Worm (Caenorhabditis elegans) whole organism, young adult: Measurements from ENCODE around the gene drap-1.

Experiments used
- B0261.1 ChIP-seq: sonication (generic microtip); optimal IDR thresholded peaks from 2 replicates; lab custom pipeline; 2016; ENCODE audit warnings: mild to moderate bottlenecking, missing genetic modification characterization, moderate library complexity, missing compliant biosample characterization
- C17E4.6 ChIP-seq: fragments of 200-800 bp; sonication (Bioruptor generic); IDR thresholded peaks from 2 replicates; pipeline ENCODE4 v1.3.6; 2022; ENCODE audit warnings: missing genetic modification reagents, missing genetic modification characterization, missing compliant biosample characterization
- D2030.7 ChIP-seq: fragments of 200-800 bp; sonication (Bioruptor generic); IDR thresholded peaks from 2 replicates; pipeline ENCODE4 v1.3.6; 2022; ENCODE audit warnings: missing genetic modification reagents, missing genetic modification characterization, missing compliant biosample characterization
- F33H1.4 ChIP-seq: fragments of 200-800 bp; sonication (Bioruptor generic); IDR thresholded peaks from 2 replicates; pipeline ENCODE4 v1.3.6; 2022; ENCODE audit warnings: missing genetic modification reagents, missing genetic modification characterization, missing compliant biosample characterization
- K11D2.4 ChIP-seq: fragments of 200-800 bp; sonication (Bioruptor generic); IDR thresholded peaks from 2 replicates; pipeline ENCODE4 v1.3.6; 2022; ENCODE audit warnings: missing genetic modification reagents, missing genetic modification characterization, missing compliant biosample characterization
- K12H6.12 ChIP-seq: fragments of 200-800 bp; sonication (Bioruptor generic); optimal IDR thresholded peaks from 2 replicates; lab custom pipeline; 2018; ENCODE audit warnings: mild to moderate bottlenecking, missing genetic modification characterization, missing compliant biosample characterization
- T07F8.4 ChIP-seq: sonication (generic microtip); optimal IDR thresholded peaks from 2 replicates; lab custom pipeline; 2016; ENCODE audit warnings: mild to moderate bottlenecking, missing genetic modification characterization, moderate library complexity, missing compliant biosample characterization
- T26A5.8 ChIP-seq: sonication (generic microtip); optimal IDR thresholded peaks from 2 replicates; lab custom pipeline; 2016; ENCODE audit warnings: missing genetic modification characterization, missing compliant biosample characterization
- Y53F4B.3 ChIP-seq: fragments of 200-800 bp; sonication (Bioruptor generic); IDR thresholded peaks from 2 replicates; pipeline ENCODE4 v1.3.6; 2022; ENCODE audit warnings: missing genetic modification reagents, missing genetic modification characterization, missing compliant biosample characterization
- Y67H2A.10 ChIP-seq: fragments of 200-800 bp; sonication (Bioruptor generic); conservative IDR thresholded peaks from 2 replicates; pipeline ENCODE4 v1.3.6; 2022; ENCODE audit warnings: missing genetic modification reagents, missing genetic modification characterization, missing compliant biosample characterization
- Y95B8A.8 ChIP-seq: fragments of 200-800 bp; sonication (Bioruptor generic); IDR thresholded peaks from 2 replicates; pipeline ENCODE4 v1.3.6; 2022; ENCODE audit warnings: missing genetic modification reagents, missing genetic modification characterization, missing compliant biosample characterization
- akir-1 ChIP-seq: fragments of 200-800 bp; sonication (Bioruptor generic); optimal IDR thresholded peaks from 2 replicates; lab custom pipeline; 2018; ENCODE audit warnings: mild to moderate bottlenecking, missing genetic modification characterization, moderate library complexity, missing compliant biosample characterization
- cebp-2 ChIP-seq: fragments of 200-800 bp; sonication (Bioruptor generic); IDR thresholded peaks from 2 replicates; pipeline ENCODE4 v1.3.6; 2022; ENCODE audit warnings: missing genetic modification characterization, missing compliant biosample characterization
- ceh-27 ChIP-seq: fragments of 200-800 bp; sonication (Bioruptor generic); optimal IDR thresholded peaks from 2 replicates; lab custom pipeline; 2018; ENCODE audit warnings: mild to moderate bottlenecking, missing genetic modification characterization, moderate library complexity, missing compliant biosample characterization
- ceh-58 ChIP-seq: fragments of 200-800 bp; sonication (Bioruptor generic); IDR thresholded peaks from 2 replicates; pipeline ENCODE4 v1.3.6; 2022; ENCODE audit warnings: missing genetic modification characterization, missing compliant biosample characterization
- ceh-91 ChIP-seq: fragments of 200-800 bp; sonication (Bioruptor generic); IDR thresholded peaks from 2 replicates; pipeline ENCODE4 v1.3.6; 2022; ENCODE audit warnings: missing genetic modification reagents, missing genetic modification characterization, missing compliant biosample characterization
- chd-7 ChIP-seq: sonication (generic microtip); optimal IDR thresholded peaks from 2 replicates; lab custom pipeline; 2016; ENCODE audit warnings: mild to moderate bottlenecking, missing genetic modification characterization, moderate library complexity, missing compliant biosample characterization
- dox-1 ChIP-seq: fragments of 200-800 bp; sonication (Bioruptor generic); IDR thresholded peaks from 2 replicates; pipeline ENCODE4 v1.3.6; 2022; ENCODE audit warnings: missing genetic modification reagents, missing genetic modification characterization, missing compliant biosample characterization
- egrh-3 ChIP-seq: fragments of 200-800 bp; sonication (Bioruptor generic); IDR thresholded peaks from 2 replicates; pipeline ENCODE4 v1.3.6; 2022; ENCODE audit warnings: missing genetic modification reagents, missing genetic modification characterization, missing compliant biosample characterization
- gei-17 ChIP-seq: fragments of 200-800 bp; sonication (Bioruptor generic); optimal IDR thresholded peaks from 2 replicates; lab custom pipeline; 2018; ENCODE audit warnings: mild to moderate bottlenecking, missing genetic modification characterization, missing compliant biosample characterization
- hmg-20 ChIP-seq: fragments of 200-800 bp; sonication (Bioruptor generic); IDR thresholded peaks from 2 replicates; pipeline ENCODE4 v1.3.6; 2022; ENCODE audit warnings: missing genetic modification reagents, missing genetic modification characterization, missing compliant biosample characterization
- hrde-1 ChIP-seq: sonication (generic microtip); optimal IDR thresholded peaks from 2 replicates; lab custom pipeline; 2016; ENCODE audit warnings: missing genetic modification characterization, mild to moderate bottlenecking, missing compliant biosample characterization, moderate library complexity, missing genotype, missing genetic modification reagents, borderline replicate concordance
- hsf-1 ChIP-seq: fragments of 200-800 bp; sonication (Bioruptor generic); IDR thresholded peaks from 2 replicates; pipeline ENCODE4 v1.3.6; 2022; ENCODE audit warnings: missing genetic modification reagents, missing genetic modification characterization, missing compliant biosample characterization
- let-607 ChIP-seq, 2 experiments: fragments of 200-800 bp in 1 of 2; sonication (Bioruptor generic) in 1 of 2; sonication (generic microtip) in 1 of 2; optimal IDR thresholded peaks; 2 replicates each; lab custom pipeline; 2016 to 2018; ENCODE audit warnings: mild to moderate bottlenecking in 2 of 2, missing compliant biosample characterization in 2 of 2, missing genetic modification characterization in 2 of 2, moderate library complexity in 2 of 2, missing genotype in 1 of 2
- lin-40 ChIP-seq: sonication (generic microtip); optimal IDR thresholded peaks from 2 replicates; lab custom pipeline; 2016; ENCODE audit warnings: missing genetic modification characterization, mild to moderate bottlenecking, missing compliant biosample characterization, missing genotype, missing genetic modification reagents
- lin-54 ChIP-seq: fragments of 200-800 bp; sonication (Bioruptor generic); optimal IDR thresholded peaks from 2 replicates; lab custom pipeline; 2018; ENCODE audit warnings: mild to moderate bottlenecking, missing genetic modification characterization, missing compliant biosample characterization
- lir-1 ChIP-seq: fragments of 200-800 bp; sonication (Bioruptor generic); conservative IDR thresholded peaks from 2 replicates; pipeline ENCODE4 v1.3.6; 2022; ENCODE audit warnings: missing genetic modification reagents, missing genetic modification characterization, missing compliant biosample characterization
- lsl-1 ChIP-seq: fragments of 200-800 bp; sonication (Bioruptor generic); optimal IDR thresholded peaks from 2 replicates; lab custom pipeline; 2018; ENCODE audit warnings: mild to moderate bottlenecking, missing genetic modification characterization, moderate library complexity, missing compliant biosample characterization
- madf-6 ChIP-seq: fragments of 200-800 bp; sonication (Bioruptor generic); IDR thresholded peaks from 2 replicates; pipeline ENCODE4 v1.3.6; 2022; ENCODE audit warnings: missing genetic modification reagents, missing genetic modification characterization, missing compliant biosample characterization
- madf-8 ChIP-seq: fragments of 200-800 bp; sonication (Bioruptor generic); conservative IDR thresholded peaks from 2 replicates; pipeline ENCODE4 v1.3.6; 2022; ENCODE audit warnings: missing genetic modification reagents, missing genetic modification characterization, missing compliant biosample characterization
- mcd-1 ChIP-seq: fragments of 200-800 bp; sonication (Bioruptor generic); IDR thresholded peaks from 2 replicates; pipeline ENCODE4 v1.3.6; 2022; ENCODE audit warnings: missing genetic modification reagents, missing genetic modification characterization, missing compliant biosample characterization
- mes-4 ChIP-seq: sonication (generic microtip); optimal IDR thresholded peaks from 2 replicates; lab custom pipeline; 2016; ENCODE audit warnings: missing genotype, missing genetic modification characterization, missing compliant biosample characterization
- mxl-1 ChIP-seq: sonication (generic microtip); optimal IDR thresholded peaks from 2 replicates; lab custom pipeline; 2016; ENCODE audit warnings: missing genetic modification characterization, missing compliant biosample characterization
- nhr-120 ChIP-seq: fragments of 200-800 bp; sonication (Bioruptor generic); IDR thresholded peaks from 2 replicates; pipeline ENCODE4 v1.3.6; 2022; ENCODE audit warnings: missing genetic modification characterization, missing compliant biosample characterization
- nhr-179 ChIP-seq: sonication (generic microtip); optimal IDR thresholded peaks from 2 replicates; lab custom pipeline; 2016; ENCODE audit warnings: mild to moderate bottlenecking, missing genetic modification characterization, missing compliant biosample characterization
- nhr-90 ChIP-seq: sonication (generic microtip); optimal IDR thresholded peaks from 2 replicates; lab custom pipeline; 2016; ENCODE audit warnings: missing genotype, mild to moderate bottlenecking, missing genetic modification characterization, missing compliant biosample characterization
- pbrm-1 ChIP-seq: fragments of 200-800 bp; sonication (Bioruptor generic); IDR thresholded peaks from 2 replicates; pipeline ENCODE4 v1.3.6; 2022; ENCODE audit warnings: missing genetic modification reagents, missing genetic modification characterization, missing compliant biosample characterization
- rcor-1 ChIP-seq: fragments of 200-800 bp; sonication (Bioruptor generic); IDR thresholded peaks from 2 replicates; pipeline ENCODE4 v1.3.6; 2022; ENCODE audit warnings: missing genetic modification reagents, missing genetic modification characterization, missing compliant biosample characterization
- repo-1 ChIP-seq: sonication (generic microtip); optimal IDR thresholded peaks from 2 replicates; lab custom pipeline; 2017; ENCODE audit warnings: mild to moderate bottlenecking, missing genetic modification characterization, missing compliant biosample characterization
- tbp1 ChIP-seq: fragments of 200-800 bp; sonication (Bioruptor generic); optimal IDR thresholded peaks from 2 replicates; lab custom pipeline; 2018; ENCODE audit warnings: mild to moderate bottlenecking, missing genetic modification characterization, missing compliant biosample characterization
- zfh-2 ChIP-seq: fragments of 200-800 bp; sonication (Bioruptor generic); conservative IDR thresholded peaks from 2 replicates; pipeline ENCODE4 v1.3.6; 2022; ENCODE audit warnings: missing genetic modification reagents, missing genetic modification characterization, missing compliant biosample characterization
- ztf-18 ChIP-seq: sonication (generic microtip); optimal IDR thresholded peaks from 2 replicates; lab custom pipeline; 2016; ENCODE audit warnings: missing genotype, mild to moderate bottlenecking, missing genetic modification characterization, missing compliant biosample characterization
- ztf-6 ChIP-seq: fragments of 200-800 bp; sonication (Bioruptor generic); IDR thresholded peaks from 2 replicates; pipeline ENCODE4 v1.3.6; 2022; ENCODE audit warnings: missing genetic modification reagents, missing genetic modification characterization, missing compliant biosample characterization

drap-1 gene

ce11 chrV:9729462-9730162 lies at the start of gene drap-1, which contains the start of gene aagr-3 (continued):
- TF ChIP-seq mxl-1 (tag; lab: Kevin White, UChicago) (no peak), mes-4 (tag; lab: Kevin White, UChicago) (no peak), C17E4.6 (GFP tag; lab: Robert Waterston, UW) (no peak), nhr-120 (GFP tag; lab: Robert Waterston, UW) (no peak), dox-1 (GFP tag; lab: Robert Waterston, UW) (peak; percentile 14; the same call in 1 of the 2 replicates), ztf-18 (tag; lab: Kevin White, UChicago) (no peak), egrh-3 (GFP tag; lab: Robert Waterston, UW) (no peak), K12H6.12 (no peak), madf-8 (GFP tag; lab: Robert Waterston, UW) (no peak), gei-17 (GFP tag; lab: Kevin White, UChicago) (no peak), hmg-20 (GFP tag; lab: Robert Waterston, UW) (no peak), B0261.1 (tag; lab: Kevin White, UChicago) (no peak), chd-7 (tag; lab: Kevin White, UChicago) (no peak), Y67H2A.10 (no peak), hrde-1 (no peak), mcd-1 (GFP tag; lab: Robert Waterston, UW) (peak; percentile 62), lin-40 (tag; lab: Kevin White, UChicago) (peak; percentile 11), zfh-2 (GFP tag; lab: Robert Waterston, UW) (no peak), ceh-91 (GFP tag; lab: Robert Waterston, UW) (0 out of 2 replicates have a peak, but pooled peaks have one; percentile 27), rcor-1 (GFP tag; lab: Robert Waterston, UW) (no peak), lir-1 (no peak), nhr-90 (tag; lab: Kevin White, UChicago) (no peak), ztf-6 (no peak), lsl-1 (GFP tag; lab: Kevin White, UChicago) (peak; percentile 60), nhr-179 (no peak), ceh-58 (GFP tag; lab: Robert Waterston, UW) (no peak), T07F8.4 (tag; lab: Kevin White, UChicago) (no peak), D2030.7 (GFP tag; lab: Robert Waterston, UW) (0 out of 2 replicates have a peak, but pooled peaks have one; percentile 17)

ce11 chrV:9680260-9680659 lies 49.6 kb upstream of the drap-1 start:
- TF ChIP-seq F33H1.4 (GFP tag; lab: Robert Waterston, UW) (no peak), akir-1 (GFP tag; lab: Kevin White, UChicago) (no peak), madf-6 (GFP tag; lab: Robert Waterston, UW) (no peak), nhr-179 (no peak), pbrm-1 (no peak)
- TF ChIP-seq, all 124 proteins: peak for 0

ce11 chrV:9685559-9685958 lies 44.3 kb upstream of the drap-1 start, which contains the start of gene ZK287.4:
Gene ZK287.4 (minus strand): TSS chrV:9685659.
- TF ChIP-seq K12H6.12 (no peak), K11D2.4 (no peak), nhr-120 (GFP tag; lab: Robert Waterston, UW) (no peak), repo-1 (tag; lab: Kevin White, UChicago) (no peak), T26A5.8 (tag; lab: Kevin White, UChicago) (no peak), rcor-1 (GFP tag; lab: Robert Waterston, UW) (no peak), tbp1 (no peak), cebp-2 (GFP tag; lab: Robert Waterston, UW) (no peak), ztf-6 (no peak), akir-1 (GFP tag; lab: Kevin White, UChicago) (no peak), hsf-1 (GFP tag; lab: Robert Waterston, UW) (no peak), Y53F4B.3 (no peak), Y95B8A.8 (GFP tag; lab: Robert Waterston, UW) (no peak), ztf-18 (tag; lab: Kevin White, UChicago) (no peak), chd-7 (tag; lab: Kevin White, UChicago) (no peak), ceh-27 (GFP tag; lab: Kevin White, UChicago) (no peak), let-607 (tag; optimal IDR thresholded peaks at IDR 0.05; lab: Kevin White, UChicago) (no peak), lin-54 (no peak)
